Fruit fly (Drosophila melanogaster): ENCODE results near the gene Trf4-1.

The Trf4-1 gene

DNA sequence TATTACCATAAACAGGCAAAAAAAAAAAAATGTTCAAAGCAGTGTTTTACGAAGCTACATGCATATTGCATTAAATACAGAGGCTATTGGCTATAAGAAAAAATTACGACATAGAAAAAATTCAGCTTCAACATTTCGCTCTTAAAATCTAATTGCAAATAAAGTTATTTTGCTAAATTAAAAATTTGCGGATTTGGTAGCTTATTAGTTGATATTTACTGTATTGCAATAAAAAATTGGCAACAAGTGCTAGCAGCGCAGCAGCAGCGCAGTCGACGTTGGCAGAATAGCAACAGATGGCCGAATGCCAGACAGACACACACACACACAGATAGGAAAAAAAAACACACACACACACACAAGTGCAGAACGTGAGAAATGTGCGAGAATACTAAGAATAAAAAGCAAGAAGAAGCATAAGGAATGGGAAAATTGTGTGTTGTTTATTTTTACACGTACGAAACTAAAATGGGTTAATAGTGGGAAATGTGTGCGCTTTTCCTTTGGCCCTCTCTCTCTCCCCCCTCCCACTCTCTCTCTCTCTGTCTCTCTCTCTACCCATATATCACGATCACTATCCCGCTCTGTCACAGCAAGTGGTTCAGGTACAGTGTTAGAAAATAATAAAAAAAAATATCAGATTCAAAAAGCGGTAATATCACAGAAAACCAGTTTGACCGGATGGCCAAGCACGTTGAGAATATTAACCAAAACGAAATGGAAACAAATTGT, 26.4 kb upstream of the Trf4-1 start (continued):
- TF ChIP-seq CG9139 (GFP tag; optimal IDR thresholded peaks at IDR 0.05) (no peak), CG1621 (tag; optimal IDR thresholded peaks at IDR 0.05) (no peak), Gug (GFP tag; IDR thresholded peaks at IDR 0.05) (peak; percentile 78), CG32006 (GFP tag; optimal IDR thresholded peaks at IDR 0.05) (peak; percentile 76), topi (GFP tag; optimal IDR thresholded peaks at IDR 0.05) (peak; percentile 9), CG7368 (GFP tag; optimal IDR thresholded peaks at IDR 0.05) (no peak), Sox102F (GFP tag; optimal IDR thresholded peaks at IDR 0.05) (no peak), CG34406 (GFP tag; optimal IDR thresholded peaks at IDR 0.05) (no peak), salr (GFP tag; optimal IDR thresholded peaks at IDR 0.05) (peak in 1 of 2 experiments; percentile 65), fd85E (GFP tag; optimal IDR thresholded peaks at IDR 0.05) (no peak), Eip75B (GFP tag; optimal IDR thresholded peaks at IDR 0.05) (no peak), Lpt (GFP tag; optimal IDR thresholded peaks at IDR 0.05) (peak; percentile 52)

- TF ChIP-seq esn (GFP tag; optimal IDR thresholded peaks at IDR 0.05) (no peak), net (GFP tag; optimal IDR thresholded peaks at IDR 0.05) (no peak), CG34406 (GFP tag; optimal IDR thresholded peaks at IDR 0.05) (no peak), svp (GFP tag) (no peak), Met (GFP tag; optimal IDR thresholded peaks at IDR 0.05) (no peak), achi (GFP tag; optimal IDR thresholded peaks at IDR 0.05) (no peak), CG6808 (GFP tag; optimal IDR thresholded peaks at IDR 0.05) (no peak), OdsH (GFP tag; optimal IDR thresholded peaks at IDR 0.05) (no peak)
Observed at dm6 chrX:8534321-8534661, 25.8 kb upstream of the Trf4-1 start.

DNA sequence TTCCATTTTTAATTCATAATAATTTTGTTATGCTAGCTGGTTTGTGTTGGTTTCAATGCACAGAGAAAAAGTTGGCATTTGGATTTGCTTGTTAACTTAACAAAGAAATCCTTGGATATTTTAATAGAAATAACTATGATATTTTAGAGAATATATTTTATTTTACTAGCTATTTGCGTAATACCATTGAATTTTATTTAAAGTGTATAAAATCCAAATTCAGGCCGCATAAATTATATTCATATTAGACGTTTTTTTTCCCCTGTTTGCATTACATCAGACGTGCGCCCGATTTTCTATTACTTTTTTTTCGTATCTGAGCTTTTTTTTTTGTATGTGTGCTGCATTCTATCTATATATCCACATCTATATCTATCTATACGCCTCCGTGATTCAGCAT, 25.4 kb upstream of the Trf4-1 start:
- TF ChIP-seq Blimp-1 (GFP tag; optimal IDR thresholded peaks at IDR 0.05) (no peak), Eip93F (GFP tag; optimal IDR thresholded peaks at IDR 0.05) (no peak), Hr4 (GFP tag; optimal IDR thresholded peaks at IDR 0.05) (peak; percentile 27), CG4318 (GFP tag; optimal IDR thresholded peaks at IDR 0.05) (no peak), CG6792 (GFP tag; optimal IDR thresholded peaks at IDR 0.05) (no peak), CG15336 (GFP tag; IDR thresholded peaks at IDR 0.05) (peak; percentile 67), Hr39 (GFP tag; optimal IDR thresholded peaks at IDR 0.05) (no peak), CG6276 (GFP tag; optimal IDR thresholded peaks at IDR 0.05) (peak; percentile 35), eg (GFP tag; IDR thresholded peaks at IDR 0.05) (peak; percentile 72), CG8119 (GFP tag; IDR thresholded peaks at IDR 0.05) (peak; percentile 54; the same call in 2 of the 3 replicates), Met (GFP tag; optimal IDR thresholded peaks at IDR 0.05) (no peak), CG10669 (GFP tag; optimal IDR thresholded peaks at IDR 0.05) (no peak), CG11294 (GFP tag; IDR thresholded peaks at IDR 0.05) (peak; percentile 27; the same call in 1 of the 2 replicates), fd59A (GFP tag; optimal IDR thresholded peaks at IDR 0.05) (no peak), CG34406 (GFP tag; optimal IDR thresholded peaks at IDR 0.05) (no peak), CG6854 (GFP tag; optimal IDR thresholded peaks at IDR 0.05) (no peak), CG6163 (GFP tag; IDR thresholded peaks at IDR 0.05) (no peak), Gug (GFP tag; IDR thresholded peaks at IDR 0.05) (no peak), svp (GFP tag) (no peak), CG32006 (GFP tag; optimal IDR thresholded peaks at IDR 0.05) (peak; percentile 19)

DNA sequence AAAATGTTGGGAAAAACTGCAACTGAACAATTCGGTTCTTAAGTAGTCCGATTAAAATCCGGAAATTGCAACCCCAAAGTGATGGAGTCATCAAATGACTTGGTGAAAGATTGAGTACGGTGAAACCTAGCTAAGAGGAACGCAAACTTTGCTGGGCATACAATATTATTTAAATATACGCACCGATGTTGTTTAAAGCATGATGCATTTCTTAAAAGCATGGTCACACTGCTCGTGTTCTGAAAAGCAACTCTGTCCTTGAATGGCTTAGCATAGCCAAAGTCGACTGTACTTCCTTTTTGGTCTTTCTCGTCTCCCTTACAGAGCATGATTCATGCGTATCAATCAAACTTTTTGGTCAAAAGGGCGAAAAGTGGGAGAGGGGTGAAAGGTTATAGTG, 23.5 kb upstream of the Trf4-1 start:
- TF ChIP-seq eg (GFP tag; IDR thresholded peaks at IDR 0.05) = no peak
- no peak for TF ChIP-seq CG32006 (GFP tag; optimal IDR thresholded peaks at IDR 0.05)
- TF ChIP-seq spab (GFP tag; optimal IDR thresholded peaks at IDR 0.05) = no peak
- no peak for TF ChIP-seq topi (GFP tag; optimal IDR thresholded peaks at IDR 0.05)
- TF ChIP-seq svp (GFP tag) = peak; percentile 53
- TF ChIP-seq Hr39 (GFP tag; optimal IDR thresholded peaks at IDR 0.05) = peak; percentile 6
- no peak for TF ChIP-seq cyc (GFP tag; optimal IDR thresholded peaks at IDR 0.05)
- TF ChIP-seq CG4318 (GFP tag; optimal IDR thresholded peaks at IDR 0.05) = no peak
- TF ChIP-seq CG11902 (GFP tag; optimal IDR thresholded peaks at IDR 0.05) = no peak
- TF ChIP-seq CG3032 (tag; optimal IDR thresholded peaks at IDR 0.05) = no peak
- peak; percentile 0 for TF ChIP-seq Met (GFP tag; optimal IDR thresholded peaks at IDR 0.05)
- TF ChIP-seq Sox102F (GFP tag; optimal IDR thresholded peaks at IDR 0.05) = no peak
